Worm (Caenorhabditis elegans) whole organism, young adult: ENCODE results near the gene T22C8.1.
A peak's percentile ranks its signal among the peaks of the same experiment; 100 is the strongest.

Experiments used
- F39B2.1 ChIP-seq: fragments of 200-800 bp; sonication (Bioruptor generic); IDR thresholded peaks from 2 replicates; pipeline ENCODE4 v1.3.6; 2022; ENCODE audit warnings: missing genetic modification reagents, missing genetic modification characterization, missing compliant biosample characterization
- Y53G8AR.9 ChIP-seq: fragments of 200-800 bp; sonication (Bioruptor generic); conservative IDR thresholded peaks from 2 replicates; pipeline ENCODE4 v1.3.6; 2022; ENCODE audit warnings: missing genetic modification reagents, missing genetic modification characterization, missing compliant biosample characterization
- cebp-2 ChIP-seq: fragments of 200-800 bp; sonication (Bioruptor generic); IDR thresholded peaks from 2 replicates; pipeline ENCODE4 v1.3.6; 2022; ENCODE audit warnings: missing genetic modification characterization, missing compliant biosample characterization
- lag-1 ChIP-seq: fragments of 200-800 bp; sonication (Bioruptor generic); IDR thresholded peaks from 2 replicates; pipeline ENCODE4 v1.3.6; 2022; ENCODE audit warnings: missing genetic modification reagents, missing genetic modification characterization, missing compliant biosample characterization
- madf-8 ChIP-seq: fragments of 200-800 bp; sonication (Bioruptor generic); conservative IDR thresholded peaks from 2 replicates; pipeline ENCODE4 v1.3.6; 2022; ENCODE audit warnings: missing genetic modification reagents, missing genetic modification characterization, missing compliant biosample characterization
- mes-4 ChIP-seq: sonication (generic microtip); optimal IDR thresholded peaks from 2 replicates; lab custom pipeline; 2016; ENCODE audit warnings: missing genotype, missing genetic modification characterization, missing compliant biosample characterization
- unc-130 ChIP-seq: sonication (generic microtip); optimal IDR thresholded peaks from 2 replicates; lab custom pipeline; 2016; ENCODE audit warnings: missing genetic modification reagents, missing genetic modification characterization, missing compliant biosample characterization
- xnd-1 ChIP-seq: sonication (generic microtip); optimal IDR thresholded peaks from 2 replicates; lab custom pipeline; 2016; ENCODE audit warnings: missing genotype, missing genetic modification reagents, missing genetic modification characterization, missing compliant biosample characterization

- no peak for TF ChIP-seq Y53G8AR.9 (GFP tag; lab: Robert Waterston, UW)
- TF ChIP-seq lag-1 (GFP tag; lab: Robert Waterston, UW), result no peak
- TF ChIP-seq mes-4 (tag; lab: Kevin White, UChicago), result no peak
- no peak for TF ChIP-seq cebp-2 (GFP tag; lab: Robert Waterston, UW)
- TF ChIP-seq madf-8 (GFP tag; lab: Robert Waterston, UW), result peak; percentile 57
- no peak for TF ChIP-seq unc-130
- no peak for TF ChIP-seq xnd-1
- TF ChIP-seq F39B2.1 (GFP tag; lab: Robert Waterston, UW), result no peak
Observed at ce11 chrII:8648843-8649242, 36.3 kb downstream of the T22C8.1 start.
